Worm (Caenorhabditis elegans): ENCODE measurements around the gene M01A8.1.

ce11 chrIII:9272107-9272506, 15.0 kb downstream of the M01A8.1 start:
- no peak for TF ChIP-seq F13H6.1 (tag; optimal IDR thresholded peaks at IDR 0.05)
- no peak for TF ChIP-seq pat-9 (tag; optimal IDR thresholded peaks at IDR 0.05)
- no peak for TF ChIP-seq ceh-9 (tag; optimal IDR thresholded peaks at IDR 0.05)
- TF ChIP-seq ceh-48 (tag; optimal IDR thresholded peaks at IDR 0.05): peak; percentile 87
- TF ChIP-seq sdc-2 (tag; optimal IDR thresholded peaks at IDR 0.05): no peak
- TF ChIP-seq pqm-1 (tag; optimal IDR thresholded peaks at IDR 0.05): no peak
- no peak for TF ChIP-seq K02D7.2 (tag; optimal IDR thresholded peaks at IDR 0.05)

All from whole organism, late embryonic.